Worm (Caenorhabditis elegans): Measurements from ENCODE around the gene hel-1.

The hel-1 gene

ce11 chrII:8369059-8369458, 40.4 kb upstream of the hel-1 start, which contains the start of gene amt-3:
TSS of gene amt-3 (minus strand) at chrII:8369159.
- TF ChIP-seq pag-3 (tag; optimal IDR thresholded peaks at IDR 0.05; ENCODE audit: borderline replicate concordance, insufficient read depth): no peak
- no peak for TF ChIP-seq efl-3 (GFP tag; optimal IDR thresholded peaks at IDR 0.05)
- no peak for TF ChIP-seq rnt-1 (tag; optimal IDR thresholded peaks at IDR 0.05)
- no peak for TF ChIP-seq efl-1 (optimal IDR thresholded peaks at IDR 0.05)
- TF ChIP-seq efl-1 (GFP tag; optimal IDR thresholded peaks at IDR 0.05 in 1 of 2): no peak
- no peak for TF ChIP-seq hlh-17 (GFP tag; optimal IDR thresholded peaks at IDR 0.05; ENCODE audit: borderline replicate concordance)
- TF ChIP-seq ceh-90 (tag; optimal IDR thresholded peaks at IDR 0.05): no peak
- no peak for TF ChIP-seq lsy-2 (tag; optimal IDR thresholded peaks at IDR 0.05)
- no peak for TF ChIP-seq dsc-1 (tag; optimal IDR thresholded peaks at IDR 0.05)
- TF ChIP-seq tbx-2 (tag; optimal IDR thresholded peaks at IDR 0.05): no peak
- TF ChIP-seq elt-3 (tag; optimal IDR thresholded peaks at IDR 0.05): no peak
- TF ChIP-seq nhr-76 (tag; optimal IDR thresholded peaks at IDR 0.05): no peak
- no peak for TF ChIP-seq hlh-4 (tag; optimal IDR thresholded peaks at IDR 0.05)
- no peak for TF ChIP-seq ama-1 (optimal IDR thresholded peaks at IDR 0.05)
- no peak for TF ChIP-seq nhr-85 (tag)
- TF ChIP-seq nhr-11 (tag; optimal IDR thresholded peaks at IDR 0.05): no peak
- no peak for TF ChIP-seq nhr-84 (tag; optimal IDR thresholded peaks at IDR 0.05)
- no peak for TF ChIP-seq lin-39 (tag; optimal IDR thresholded peaks at IDR 0.05)
- no peak for TF ChIP-seq egl-13 (tag; optimal IDR thresholded peaks at IDR 0.05)

ce11 chrII:8360453-8360852, 31.8 kb upstream of the hel-1 start, which contains the start of gene M195.2:
TSS of gene M195.2 (plus strand) at chrII:8360753.
- TF ChIP-seq mab-9 (GFP tag; IDR thresholded peaks at IDR 0.05): no peak
- TF ChIP-seq ztf-4 (tag; optimal IDR thresholded peaks at IDR 0.05): no peak
- no peak for TF ChIP-seq hlh-17 (GFP tag; optimal IDR thresholded peaks at IDR 0.05; ENCODE audit: borderline replicate concordance)
- no peak for TF ChIP-seq C16A3.4 (tag; optimal IDR thresholded peaks at IDR 0.05)
- no peak for TF ChIP-seq sox-4 (tag; optimal IDR thresholded peaks at IDR 0.05)

DNA sequence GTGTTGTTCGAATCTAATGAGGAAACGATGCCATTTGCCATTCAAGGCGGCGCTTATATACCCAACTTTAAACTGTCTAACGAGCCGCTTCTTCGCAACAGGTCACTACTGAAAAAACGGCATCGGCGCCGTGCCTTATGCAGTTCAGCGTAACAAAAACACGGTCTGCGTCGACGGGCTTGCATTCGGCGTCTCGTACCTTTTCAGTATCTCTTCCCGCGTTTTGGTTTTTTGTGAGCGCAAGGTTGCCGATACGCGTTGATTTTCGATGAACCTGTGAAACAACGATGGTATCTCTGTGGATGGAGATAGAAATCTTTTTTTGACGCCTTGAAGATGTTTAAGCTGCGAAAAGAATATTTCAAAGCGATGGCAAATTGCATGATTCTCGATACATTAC, 30.7 kb upstream of the hel-1 start, which contains the start of gene col-77:
col-77 (minus strand) TSS at position 32 of the 400 bp plus-strand sequence.
- TF ChIP-seq lin-14 (GFP tag; optimal IDR thresholded peaks at IDR 0.05) (peak; percentile 31), ets-5 (GFP tag; IDR thresholded peaks at IDR 0.05) (no peak), ztf-4 (tag; optimal IDR thresholded peaks at IDR 0.05) (no peak)

DNA sequence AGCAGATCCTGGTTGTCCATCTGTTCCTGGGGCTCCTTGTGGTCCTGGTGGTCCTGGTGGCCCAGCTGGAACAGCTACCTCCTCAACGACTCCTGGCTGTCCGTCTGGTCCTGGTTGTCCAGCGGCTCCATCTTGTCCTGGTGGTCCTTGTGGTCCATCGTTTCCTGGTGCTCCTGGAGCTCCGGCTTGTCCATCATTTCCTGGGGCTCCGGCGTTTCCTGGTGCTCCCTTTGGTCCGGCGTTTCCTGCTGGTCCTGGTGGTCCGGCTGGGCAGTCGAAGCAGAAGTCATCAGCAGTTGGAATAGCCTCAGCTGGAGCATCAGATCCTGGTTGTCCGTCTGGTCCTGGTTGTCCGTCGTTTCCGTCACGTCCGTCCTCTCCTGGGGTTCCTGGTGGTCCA, 29.8 kb upstream of the hel-1 start:
- TF ChIP-seq ces-1 (GFP tag; optimal IDR thresholded peaks at IDR 0.05) (no peak), fkh-8 (tag; optimal IDR thresholded peaks at IDR 0.05) (no peak), dpl-1 (GFP tag; optimal IDR thresholded peaks at IDR 0.05) (no peak), pqm-1 (tag; optimal IDR thresholded peaks at IDR 0.05) (no peak), nhr-20 (tag; optimal IDR thresholded peaks at IDR 0.05) (no peak), nhr-90 (tag; optimal IDR thresholded peaks at IDR 0.05; ENCODE audit: poor library complexity) (no peak), C04F5.9 (tag; optimal IDR thresholded peaks at IDR 0.05) (no peak), elt-2 (tag; optimal IDR thresholded peaks at IDR 0.05) (no peak), unc-98 (GFP tag; IDR thresholded peaks at IDR 0.05) (no peak), sptf-1 (tag; optimal IDR thresholded peaks at IDR 0.05) (no peak), ama-1 (optimal IDR thresholded peaks at IDR 0.05) (no peak), unc-86 (tag; optimal IDR thresholded peaks at IDR 0.05) (no peak), fkh-10 (GFP tag; optimal IDR thresholded peaks at IDR 0.05) (no peak), unc-30 (tag; optimal IDR thresholded peaks at IDR 0.05) (no peak), lir-3 (tag; optimal IDR thresholded peaks at IDR 0.05; ENCODE audit: poor library complexity) (no peak), Y116A8C.19 (tag; optimal IDR thresholded peaks at IDR 0.05; ENCODE audit: borderline replicate concordance) (no peak), ceh-63 (GFP tag; optimal IDR thresholded peaks at IDR 0.05) (no peak)
